Worm (Caenorhabditis elegans) whole organism, L3 larva: ENCODE measurements around the gene ttr-2.

ENCODE experiments used
- R02D3.7 ChIP-seq: fragments of 150-350 bp; optimal IDR thresholded peaks from 2 replicates; lab custom pipeline; 2014; ENCODE audit warnings: missing biosample characterization, missing genetic modification characterization
- ZK546.5 ChIP-seq: sonication (generic microtip); optimal IDR thresholded peaks from 2 replicates; lab custom pipeline; 2017; ENCODE audit warnings: missing biosample characterization, missing genetic modification characterization
- aly-2 ChIP-seq: fragments of 150-350 bp; optimal IDR thresholded peaks from 2 replicates; lab custom pipeline; 2014; ENCODE audit warnings: missing biosample characterization, missing genetic modification characterization
- ama-1 ChIP-seq: fragments of 150-350 bp; optimal IDR thresholded peaks from 2 replicates; lab custom pipeline; 2018
- ceh-28 ChIP-seq: fragments of 150-350 bp; optimal IDR thresholded peaks from 2 replicates; lab custom pipeline; 2014; ENCODE audit warnings: missing biosample characterization, missing genetic modification reagents, missing genetic modification characterization
- ceh-82 ChIP-seq: fragments of 150-350 bp; optimal IDR thresholded peaks from 2 replicates; lab custom pipeline; 2014; ENCODE audit warnings: missing biosample characterization, missing genetic modification characterization
- ceh-9 ChIP-seq: sonication (generic microtip); optimal IDR thresholded peaks from 2 replicates; lab custom pipeline; 2018; ENCODE audit warnings: missing biosample characterization, missing genetic modification characterization
- egl-27 ChIP-seq: sonication (generic microtip); optimal IDR thresholded peaks from 4 replicates; lab custom pipeline; 2017; ENCODE audit warnings: missing biosample characterization, missing genetic modification reagents, missing genetic modification characterization
- egl-5 ChIP-seq: fragments of 150-350 bp; optimal IDR thresholded peaks from 2 replicates; lab custom pipeline; 2017; ENCODE audit warnings: missing biosample characterization, missing genetic modification reagents, missing genetic modification characterization, inconsistent platforms
- elt-1 ChIP-seq: fragments of 150-350 bp; optimal IDR thresholded peaks from 2 replicates; lab custom pipeline; 2014; ENCODE audit warnings: missing biosample characterization, missing genetic modification characterization
- elt-2 ChIP-seq: sonication (generic microtip); optimal IDR thresholded peaks from 2 replicates; lab custom pipeline; 2016; ENCODE audit warnings: missing genetic modification reagents, mild to moderate bottlenecking, missing genetic modification characterization, missing compliant biosample characterization
- eor-1 ChIP-seq, 2 experiments: fragments of 150-350 bp; optimal IDR thresholded peaks; 2 replicates each; lab custom pipeline; 2014 to 2018; ENCODE audit warnings: missing biosample characterization in 2 of 2, missing genetic modification characterization in 2 of 2
- fkh-10 ChIP-seq: sonication (generic microtip); optimal IDR thresholded peaks from 2 replicates; lab custom pipeline; 2017; ENCODE audit warnings: missing biosample characterization, missing genetic modification reagents, missing genetic modification characterization
- fkh-2 ChIP-seq: fragments of 150-350 bp; optimal IDR thresholded peaks from 2 replicates; lab custom pipeline; 2014; ENCODE audit warnings: missing biosample characterization, missing genetic modification reagents, missing genetic modification characterization
- fos-1 ChIP-seq: fragments of 150-350 bp; optimal IDR thresholded peaks from 2 replicates; lab custom pipeline; 2014; ENCODE audit warnings: missing biosample characterization, missing genetic modification characterization
- jun-1 ChIP-seq: fragments of 150-350 bp; optimal IDR thresholded peaks from 2 replicates; lab custom pipeline; 2014; ENCODE audit warnings: missing biosample characterization, missing genetic modification reagents, missing genetic modification characterization
- lin-15B ChIP-seq: fragments of 150-350 bp; optimal IDR thresholded peaks from 2 replicates; lab custom pipeline; 2014; ENCODE audit warnings: missing biosample characterization, missing genetic modification characterization
- nfya-1 ChIP-seq: sonication (generic microtip); optimal IDR thresholded peaks from 2 replicates; lab custom pipeline; 2017; ENCODE audit warnings: missing genetic modification characterization, mild to moderate bottlenecking, missing compliant biosample characterization, antibody characterized with exemption, moderate library complexity; ENCODE audit not compliant: insufficient read depth
- nhr-11 ChIP-seq: fragments of 150-350 bp; optimal IDR thresholded peaks from 2 replicates; lab custom pipeline; 2014; ENCODE audit warnings: missing biosample characterization, missing genetic modification characterization
- nhr-12 ChIP-seq: fragments of 150-350 bp; optimal IDR thresholded peaks from 2 replicates; lab custom pipeline; 2014; ENCODE audit warnings: missing biosample characterization, missing genetic modification characterization
- nhr-23 ChIP-seq: fragments of 150-350 bp; optimal IDR thresholded peaks from 2 replicates; lab custom pipeline; 2014; ENCODE audit warnings: missing biosample characterization, missing genetic modification reagents, missing genetic modification characterization
- nhr-28 ChIP-seq: fragments of 150-350 bp; optimal IDR thresholded peaks from 2 replicates; lab custom pipeline; 2014; ENCODE audit warnings: missing biosample characterization, missing genetic modification characterization
- nhr-67 ChIP-seq: fragments of 150-350 bp; optimal IDR thresholded peaks from 2 replicates; lab custom pipeline; 2014; ENCODE audit warnings: missing biosample characterization, missing genetic modification characterization
- nhr-76 ChIP-seq: fragments of 150-350 bp; sonication (generic microtip); optimal IDR thresholded peaks from 5 replicates; lab custom pipeline; 2014; ENCODE audit warnings: missing biosample characterization, missing genetic modification characterization
- nhr-77 ChIP-seq: fragments of 150-350 bp; optimal IDR thresholded peaks from 2 replicates; lab custom pipeline; 2014; ENCODE audit warnings: missing biosample characterization, missing genetic modification characterization
- pha-4 ChIP-seq: fragments of 150-350 bp; optimal IDR thresholded peaks from 2 replicates; lab custom pipeline; 2014; ENCODE audit warnings: missing biosample characterization, missing genetic modification reagents, missing genetic modification characterization
- pqm-1 ChIP-seq: fragments of 150-350 bp; optimal IDR thresholded peaks from 2 replicates; lab custom pipeline; 2017; ENCODE audit warnings: missing biosample characterization, missing genetic modification characterization, inconsistent platforms
- sea-2 ChIP-seq: fragments of 150-350 bp; sonication (generic microtip); optimal IDR thresholded peaks from 4 replicates; lab custom pipeline; 2014; ENCODE audit warnings: missing biosample characterization, missing genetic modification reagents, missing genetic modification characterization
- skn-1 ChIP-seq: fragments of 150-350 bp; optimal IDR thresholded peaks from 2 replicates; lab custom pipeline; 2014; ENCODE audit warnings: missing biosample characterization, missing genetic modification characterization
- snpc-4 ChIP-seq: fragments of 150-350 bp; optimal IDR thresholded peaks from 2 replicates; lab custom pipeline; 2014; ENCODE audit warnings: missing biosample characterization, missing genetic modification characterization
- tbx-2 ChIP-seq: sonication (generic microtip); optimal IDR thresholded peaks from 2 replicates; lab custom pipeline; 2016; ENCODE audit warnings: mild to moderate bottlenecking, missing genetic modification characterization, missing compliant biosample characterization
- unc-39 ChIP-seq: sonication (generic microtip); optimal IDR thresholded peaks from 4 replicates; lab custom pipeline; 2017; ENCODE audit warnings: missing biosample characterization, missing genetic modification characterization
- unc-62 ChIP-seq: fragments of 150-350 bp; sonication (generic microtip); optimal IDR thresholded peaks from 4 replicates; lab custom pipeline; 2014; ENCODE audit warnings: missing biosample characterization, missing genetic modification reagents, missing genetic modification characterization
- zag-1 ChIP-seq: fragments of 150-350 bp; optimal IDR thresholded peaks from 2 replicates; lab custom pipeline; 2014; ENCODE audit warnings: missing biosample characterization, missing genetic modification characterization
- ztf-4 ChIP-seq: fragments of 150-350 bp; optimal IDR thresholded peaks from 2 replicates; lab custom pipeline; 2014; ENCODE audit warnings: missing biosample characterization, missing genetic modification characterization

ttr-2 gene

DNA sequence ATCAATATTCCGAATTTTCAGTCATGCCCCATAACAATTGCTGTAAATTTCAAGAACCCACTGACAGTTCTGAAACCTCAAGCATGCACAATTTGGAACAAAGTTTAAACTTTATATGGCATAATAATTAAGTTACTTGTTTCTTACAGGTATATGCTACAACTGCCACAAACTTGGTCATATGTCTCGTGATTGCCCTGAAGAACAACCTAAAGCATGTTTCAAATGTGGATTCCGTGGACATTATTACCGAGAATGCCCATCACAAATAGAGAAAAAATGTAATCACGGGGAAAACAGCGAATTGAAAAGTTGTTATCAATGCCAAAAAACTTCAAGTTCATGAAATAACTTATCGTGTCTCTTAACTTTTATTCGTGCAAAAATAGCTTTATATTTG is 14.6 kb upstream of the ttr-2 start:
- TF ChIP-seq elt-2 (tag; lab: Kevin White, UChicago) (peak; percentile 17), nhr-12 (no peak), nhr-11 (tag; lab: Kevin White, UChicago) (no peak)

DNA sequence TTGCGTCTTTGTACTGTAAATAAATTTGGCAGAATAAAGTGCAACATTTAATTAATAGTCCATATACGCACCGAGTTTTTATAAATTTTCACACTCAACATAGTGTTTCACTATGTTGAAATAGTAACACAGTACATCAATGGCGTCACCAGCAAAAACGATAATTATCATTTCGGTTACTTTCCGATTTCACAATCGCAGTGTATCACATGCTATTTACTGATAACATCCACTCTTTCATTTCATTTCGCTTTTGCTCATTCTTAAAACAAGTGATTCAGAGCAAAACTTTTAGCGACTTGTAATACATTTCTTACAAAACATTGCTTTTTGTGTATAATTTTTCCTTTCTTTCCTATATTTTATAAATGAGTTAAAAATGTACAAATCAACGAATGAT is 13.8 kb upstream of the ttr-2 start, which contains the start of gene cbp-3:
cbp-3 (plus strand) TSS at position 272 of the 400 bp plus-strand sequence.
- peak; percentile 83 for TF ChIP-seq elt-2 (tag; lab: Kevin White, UChicago)
- TF ChIP-seq pha-4 (tag; lab: Kevin White, UChicago): peak; percentile 66
- TF ChIP-seq ZK546.5 (tag; lab: Kevin White, UChicago): no peak
- TF ChIP-seq pqm-1: peak; percentile 93
- TF ChIP-seq fos-1 (tag; lab: Kevin White, UChicago): no peak
- TF ChIP-seq, all 47 proteins: peak for 3

DNA sequence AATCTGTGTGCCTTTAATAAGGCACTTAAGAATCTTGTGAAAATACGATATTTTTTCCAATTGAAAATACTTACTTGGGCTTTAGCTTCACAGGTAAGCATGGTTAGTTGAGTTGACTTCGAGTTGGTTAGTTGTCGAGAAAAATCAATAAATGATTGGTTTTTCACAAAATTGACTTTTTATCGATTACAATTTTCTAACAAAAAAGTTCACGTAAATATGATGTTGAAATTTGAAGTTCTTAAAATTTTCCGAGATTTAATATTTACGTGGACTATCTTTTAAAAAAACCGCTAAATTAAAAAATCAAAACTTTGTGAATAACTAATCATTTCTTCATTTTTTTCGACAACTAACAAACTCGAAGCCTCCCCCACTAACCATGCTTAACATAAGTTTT is 6.8 kb upstream of the ttr-2 start, which contains the start of gene F40F12.3:
F40F12.3 (minus strand) TSS at position 101 of the 400 bp plus-strand sequence.
- no peak for TF ChIP-seq nhr-23 (tag; lab: Kevin White, UChicago)
- TF ChIP-seq skn-1 (tag; lab: Kevin White, UChicago): no peak
- no peak for TF ChIP-seq fos-1 (tag; lab: Kevin White, UChicago)
- TF ChIP-seq nhr-77: no peak
- no peak for TF ChIP-seq pqm-1
- no peak for TF ChIP-seq ceh-82 (tag; lab: Kevin White, UChicago)
- no peak for TF ChIP-seq lin-15B (tag; lab: Kevin White, UChicago)
- TF ChIP-seq tbx-2 (tag; lab: Kevin White, UChicago): no peak
- TF ChIP-seq ztf-4 (tag; lab: Kevin White, UChicago): no peak
- no peak for TF ChIP-seq nhr-28
- TF ChIP-seq aly-2 (tag; lab: Kevin White, UChicago): no peak
- no peak for TF ChIP-seq ceh-28 (tag; lab: Kevin White, UChicago)
- TF ChIP-seq nhr-76 (tag; lab: Kevin White, UChicago): no peak
- TF ChIP-seq jun-1 (tag; lab: Kevin White, UChicago): no peak
- no peak for TF ChIP-seq fkh-2 (tag; lab: Kevin White, UChicago)
- TF ChIP-seq ama-1 (lab: Kevin White, UChicago): no peak
- no peak for TF ChIP-seq fkh-10
- TF ChIP-seq snpc-4: no peak
- TF ChIP-seq elt-1 (tag; lab: Kevin White, UChicago): no peak

DNA sequence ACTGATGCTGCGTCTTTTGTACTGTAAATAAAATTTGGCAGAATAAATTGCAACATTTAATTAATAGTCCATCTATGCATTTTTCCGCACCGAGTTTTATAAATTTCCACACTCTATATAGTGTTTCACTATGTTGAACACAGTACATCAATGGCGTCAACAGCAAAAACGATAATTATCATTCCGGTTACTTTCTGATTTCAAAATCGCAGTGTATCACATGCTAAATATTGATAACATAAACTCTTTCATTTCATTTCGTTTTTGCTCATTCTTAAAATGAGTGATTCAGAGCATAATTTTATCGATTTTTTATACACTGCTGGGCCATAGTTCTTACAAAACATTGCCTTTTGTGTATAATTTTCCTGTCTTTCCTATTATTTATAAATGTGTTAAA is 5.3 kb upstream of the ttr-2 start:
- TF ChIP-seq ceh-28 (tag; lab: Kevin White, UChicago) (peak; percentile 2), pqm-1 (peak; percentile 71), R02D3.7 (tag; lab: Kevin White, UChicago) (no peak), nhr-67 (tag; lab: Kevin White, UChicago) (no peak), elt-2 (tag; lab: Kevin White, UChicago) (peak; percentile 71), pha-4 (tag; lab: Kevin White, UChicago) (peak; percentile 43)
- TF ChIP-seq, all 47 proteins: peak for 4

DNA sequence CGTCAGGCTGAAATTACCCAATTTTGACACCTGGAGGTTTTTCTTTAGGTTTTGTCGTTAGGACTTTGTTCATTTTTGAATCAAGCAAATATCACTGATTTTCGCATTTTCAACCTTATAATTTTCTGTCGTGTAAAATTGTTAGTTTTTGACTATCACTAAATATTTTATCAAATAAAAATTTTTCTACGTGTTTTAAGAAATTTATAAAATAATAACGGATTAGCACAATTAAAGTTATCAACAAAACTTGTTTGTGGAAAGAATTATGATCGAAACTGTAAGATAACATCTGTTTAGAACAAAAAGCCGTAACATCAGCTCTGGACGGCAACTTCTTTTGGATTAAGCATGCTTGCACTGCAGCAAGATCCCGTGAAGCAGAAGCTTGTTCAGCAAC is 4.7 kb upstream of the ttr-2 start, which contains the start of gene cbp-2:
cbp-2 (plus strand) TSS at position 301 of the 400 bp plus-strand sequence.
- no peak for TF ChIP-seq sea-2 (GFP tag; lab: Kevin White, UChicago)
- no peak for TF ChIP-seq ceh-9 (tag; lab: Kevin White, UChicago)
- no peak for TF ChIP-seq nhr-67 (tag; lab: Kevin White, UChicago)
- no peak for TF ChIP-seq lin-15B (tag; lab: Kevin White, UChicago)
- TF ChIP-seq ztf-4 (tag; lab: Kevin White, UChicago): no peak
- no peak for TF ChIP-seq egl-5 (tag; lab: Kevin White, UChicago)
- no peak for TF ChIP-seq unc-62 (GFP tag; lab: Kevin White, UChicago)
- no peak for TF ChIP-seq zag-1 (tag; lab: Kevin White, UChicago)
- TF ChIP-seq snpc-4: no peak
- TF ChIP-seq nhr-12: no peak
- no peak for TF ChIP-seq nhr-11 (tag; lab: Kevin White, UChicago)
- no peak for TF ChIP-seq ama-1 (lab: Kevin White, UChicago)
- TF ChIP-seq nfya-1 (tag; lab: Kevin White, UChicago): no peak
- TF ChIP-seq egl-27: no peak
- TF ChIP-seq eor-1 (tag; optimal IDR thresholded peaks at IDR 0.05; lab: Kevin White, UChicago): no peak
- TF ChIP-seq aly-2 (tag; lab: Kevin White, UChicago): no peak
- TF ChIP-seq tbx-2 (tag; lab: Kevin White, UChicago): no peak
- no peak for TF ChIP-seq unc-39
- TF ChIP-seq, all 47 proteins: peak for 0
